Fruit fly (Drosophila melanogaster): ENCODE measurements around the gene CG17195.

The CG17195 gene

dm6 chr3R:25737735-25738371, 39.1 kb downstream of the CG17195 start (continued):
- TF ChIP-seq wor (GFP tag; IDR thresholded peaks at IDR 0.05): peak; percentile 91
- TF ChIP-seq onecut (GFP tag; IDR thresholded peaks at IDR 0.05): peak; percentile 85
- peak; percentile 90 for TF ChIP-seq Hr3 (GFP tag; optimal IDR thresholded peaks at IDR 0.05)
- TF ChIP-seq CTCF (GFP tag; optimal IDR thresholded peaks at IDR 0.05): peak; percentile 59
- TF ChIP-seq Taf1 (GFP tag; IDR thresholded peaks at IDR 0.05): no peak
- peak; percentile 82 for TF ChIP-seq CG14965 (GFP tag; optimal IDR thresholded peaks at IDR 0.05; ENCODE audit: borderline replicate concordance)
- TF ChIP-seq CG12104 (GFP tag; optimal IDR thresholded peaks at IDR 0.05): peak; percentile 85
- TF ChIP-seq NFAT (GFP tag; IDR thresholded peaks at IDR 0.05): peak; percentile 74
- TF ChIP-seq Dp (GFP tag; optimal IDR thresholded peaks at IDR 0.05): no peak
- peak; percentile 95 for TF ChIP-seq NC2β (GFP tag; optimal IDR thresholded peaks at IDR 0.05)
- TF ChIP-seq Atf6 (GFP tag; IDR thresholded peaks at IDR 0.05): peak; percentile 79
- TF ChIP-seq CG34376 (GFP tag; optimal IDR thresholded peaks at IDR 0.05): peak; percentile 9
- peak; percentile 69 for TF ChIP-seq CG5180 (GFP tag; optimal IDR thresholded peaks at IDR 0.05)
- peak; percentile 90 for TF ChIP-seq CG30431 (GFP tag; optimal IDR thresholded peaks at IDR 0.05)
- TF ChIP-seq crp (GFP tag; optimal IDR thresholded peaks at IDR 0.05): peak in 1 of 2 experiments; percentile 44
- TF ChIP-seq Blimp-1 (GFP tag; optimal IDR thresholded peaks at IDR 0.05): peak; percentile 99
- peak; percentile 97 for TF ChIP-seq pum (GFP tag; optimal IDR thresholded peaks at IDR 0.05)
- no peak for TF ChIP-seq CG14860 (GFP tag; IDR thresholded peaks at IDR 0.05; ENCODE audit: partially characterized antibody)
- peak; percentile 93 for TF ChIP-seq dmrt99B (tag; optimal IDR thresholded peaks at IDR 0.05)
- peak; percentile 90 for TF ChIP-seq mam (GFP tag; optimal IDR thresholded peaks at IDR 0.05)
- no peak for TF ChIP-seq hbn (GFP tag; IDR thresholded peaks at IDR 0.05; ENCODE audit: partially characterized antibody)
- no peak for TF ChIP-seq nerfin-2 (GFP tag; IDR thresholded peaks at IDR 0.05; ENCODE audit: partially characterized antibody)
- peak; percentile 88 for TF ChIP-seq jing (GFP tag; optimal IDR thresholded peaks at IDR 0.05)
- TF ChIP-seq tll (GFP tag; optimal IDR thresholded peaks at IDR 0.05): no peak
- TF ChIP-seq Dfd (GFP tag; optimal IDR thresholded peaks at IDR 0.05): no peak
- TF ChIP-seq tx (GFP tag; optimal IDR thresholded peaks at IDR 0.05): peak; percentile 89
- TF ChIP-seq corto (GFP tag; optimal IDR thresholded peaks at IDR 0.05): peak; percentile 97
- TF ChIP-seq Hey (tag; optimal IDR thresholded peaks at IDR 0.05): no peak
- peak; percentile 91 for TF ChIP-seq lmd (GFP tag; IDR thresholded peaks at IDR 0.05)
- peak; percentile 88 for TF ChIP-seq shn (GFP tag; optimal IDR thresholded peaks at IDR 0.05)
- peak; percentile 100 for TF ChIP-seq sens (GFP tag)
- TF ChIP-seq croc (GFP tag; conservative IDR thresholded peaks at IDR 0.05): peak; percentile 96
- peak; percentile 83 for TF ChIP-seq CG17186 (GFP tag; optimal IDR thresholded peaks at IDR 0.05)
- no peak for TF ChIP-seq pan (optimal IDR thresholded peaks at IDR 0.05)
- TF ChIP-seq pan (GFP tag; optimal IDR thresholded peaks at IDR 0.05 in 1 of 2, IDR thresholded peaks at IDR 0.05 in 1 of 2): peak in 1 of 2 experiments; percentile 83
- peak; percentile 90 for TF ChIP-seq zfh2 (GFP tag; optimal IDR thresholded peaks at IDR 0.05)
- no peak for TF ChIP-seq pzg (GFP tag; optimal IDR thresholded peaks at IDR 0.05)
- TF ChIP-seq knrl (GFP tag; IDR thresholded peaks at IDR 0.05; ENCODE audit: partially characterized antibody): no peak
- TF ChIP-seq da (GFP tag; optimal IDR thresholded peaks at IDR 0.05): peak; percentile 73
- TF ChIP-seq CG9727 (GFP tag; optimal IDR thresholded peaks at IDR 0.05): peak; percentile 80
- TF ChIP-seq wek (GFP tag; optimal IDR thresholded peaks at IDR 0.05): peak; percentile 67
- TF ChIP-seq zf30C (GFP tag; optimal IDR thresholded peaks at IDR 0.05): peak; percentile 58
- TF ChIP-seq CG34224 (GFP tag; IDR thresholded peaks at IDR 0.05; ENCODE audit: partially characterized antibody): no peak
- peak; percentile 91 for TF ChIP-seq ewg (GFP tag; optimal IDR thresholded peaks at IDR 0.05)
- TF ChIP-seq gsb-n (tag; optimal IDR thresholded peaks at IDR 0.05): peak; percentile 97
- peak; percentile 91 for TF ChIP-seq ERR (GFP tag; optimal IDR thresholded peaks at IDR 0.05)
- peak; percentile 47; the same call in 1 of the 2 replicates for TF ChIP-seq crol (GFP tag; IDR thresholded peaks at IDR 0.05)
- TF ChIP-seq eyg (GFP tag; optimal IDR thresholded peaks at IDR 0.05): peak; percentile 89
- peak; percentile 89 for TF ChIP-seq CG1602 (GFP tag; optimal IDR thresholded peaks at IDR 0.05)
- TF ChIP-seq CG5953 (GFP tag; IDR thresholded peaks at IDR 0.05): peak; percentile 86

Data from whole organism, embryonic.